Worm (Caenorhabditis elegans) whole organism, young adult: ENCODE data around the gene nhl-1.

Experiments
- C17E4.6 ChIP-seq: fragments of 200-800 bp; sonication (Bioruptor generic); IDR thresholded peaks from 2 replicates; pipeline ENCODE4 v1.3.6; 2022; ENCODE audit warnings: missing genetic modification reagents, missing genetic modification characterization, missing compliant biosample characterization
- F22D6.2 ChIP-seq: sonication (generic microtip); optimal IDR thresholded peaks from 2 replicates; lab custom pipeline; 2016; ENCODE audit warnings: mild to moderate bottlenecking, missing genetic modification characterization, missing compliant biosample characterization
- F33H1.4 ChIP-seq: fragments of 200-800 bp; sonication (Bioruptor generic); IDR thresholded peaks from 2 replicates; pipeline ENCODE4 v1.3.6; 2022; ENCODE audit warnings: missing genetic modification reagents, missing genetic modification characterization, missing compliant biosample characterization
- F39B2.1 ChIP-seq: fragments of 200-800 bp; sonication (Bioruptor generic); IDR thresholded peaks from 2 replicates; pipeline ENCODE4 v1.3.6; 2022; ENCODE audit warnings: missing genetic modification reagents, missing genetic modification characterization, missing compliant biosample characterization
- F55B11.4 ChIP-seq: sonication (generic microtip); optimal IDR thresholded peaks from 2 replicates; lab custom pipeline; 2016; ENCODE audit warnings: missing compliant biosample characterization, missing genetic modification characterization, borderline replicate concordance; ENCODE audit not compliant: insufficient read depth
- Y53F4B.3 ChIP-seq: fragments of 200-800 bp; sonication (Bioruptor generic); IDR thresholded peaks from 2 replicates; pipeline ENCODE4 v1.3.6; 2022; ENCODE audit warnings: missing genetic modification reagents, missing genetic modification characterization, missing compliant biosample characterization
- Y53G8AR.9 ChIP-seq: fragments of 200-800 bp; sonication (Bioruptor generic); conservative IDR thresholded peaks from 2 replicates; pipeline ENCODE4 v1.3.6; 2022; ENCODE audit warnings: missing genetic modification reagents, missing genetic modification characterization, missing compliant biosample characterization
- Y67H2A.10 ChIP-seq: fragments of 200-800 bp; sonication (Bioruptor generic); conservative IDR thresholded peaks from 2 replicates; pipeline ENCODE4 v1.3.6; 2022; ENCODE audit warnings: missing genetic modification reagents, missing genetic modification characterization, missing compliant biosample characterization
- Y95B8A.8 ChIP-seq: fragments of 200-800 bp; sonication (Bioruptor generic); IDR thresholded peaks from 2 replicates; pipeline ENCODE4 v1.3.6; 2022; ENCODE audit warnings: missing genetic modification reagents, missing genetic modification characterization, missing compliant biosample characterization
- aptf-3 ChIP-seq: fragments of 200-800 bp; sonication (Bioruptor generic); IDR thresholded peaks from 2 replicates; pipeline ENCODE4 v1.3.6; 2022; ENCODE audit warnings: missing genetic modification characterization, missing compliant biosample characterization
- atf-7 ChIP-seq: sonication (generic microtip); optimal IDR thresholded peaks from 2 replicates; lab custom pipeline; 2017; ENCODE audit warnings: mild to moderate bottlenecking, missing genetic modification characterization, missing compliant biosample characterization
- attf-3 ChIP-seq: fragments of 200-800 bp; sonication (Bioruptor generic); conservative IDR thresholded peaks from 2 replicates; pipeline ENCODE4 v1.3.6; 2022; ENCODE audit warnings: missing genetic modification reagents, missing genetic modification characterization, missing compliant biosample characterization
- attf-5 ChIP-seq: fragments of 200-800 bp; sonication (Bioruptor generic); optimal IDR thresholded peaks from 2 replicates; lab custom pipeline; 2018; ENCODE audit warnings: mild to moderate bottlenecking, missing genetic modification characterization, missing compliant biosample characterization
- attf-6 ChIP-seq: fragments of 200-800 bp; sonication (Bioruptor generic); IDR thresholded peaks from 2 replicates; pipeline ENCODE4 v1.3.6; 2022; ENCODE audit warnings: missing genetic modification reagents, missing genetic modification characterization, missing compliant biosample characterization
- cebp-2 ChIP-seq: fragments of 200-800 bp; sonication (Bioruptor generic); IDR thresholded peaks from 2 replicates; pipeline ENCODE4 v1.3.6; 2022; ENCODE audit warnings: missing genetic modification characterization, missing compliant biosample characterization
- ceh-100 ChIP-seq: fragments of 200-800 bp; sonication (Bioruptor generic); IDR thresholded peaks from 2 replicates; pipeline ENCODE4 v1.3.6; 2022; ENCODE audit warnings: missing genetic modification reagents, missing genetic modification characterization, missing compliant biosample characterization
- ceh-27 ChIP-seq: fragments of 200-800 bp; sonication (Bioruptor generic); optimal IDR thresholded peaks from 2 replicates; lab custom pipeline; 2018; ENCODE audit warnings: mild to moderate bottlenecking, missing genetic modification characterization, moderate library complexity, missing compliant biosample characterization
- ceh-79 ChIP-seq: sonication (generic microtip); optimal IDR thresholded peaks from 2 replicates; lab custom pipeline; 2017; ENCODE audit warnings: mild to moderate bottlenecking, missing genetic modification characterization, missing compliant biosample characterization
- egl-44 ChIP-seq: fragments of 200-800 bp; sonication (Bioruptor generic); IDR thresholded peaks from 2 replicates; pipeline ENCODE4 v1.3.6; 2022; ENCODE audit warnings: missing genetic modification reagents, missing genetic modification characterization, missing compliant biosample characterization
- ets-4 ChIP-seq: fragments of 200-800 bp; sonication (Bioruptor generic); optimal IDR thresholded peaks from 2 replicates; lab custom pipeline; 2018; ENCODE audit warnings: mild to moderate bottlenecking, missing genetic modification characterization, missing compliant biosample characterization
- gei-17 ChIP-seq: fragments of 200-800 bp; sonication (Bioruptor generic); optimal IDR thresholded peaks from 2 replicates; lab custom pipeline; 2018; ENCODE audit warnings: mild to moderate bottlenecking, missing genetic modification characterization, missing compliant biosample characterization
- hlh-12 ChIP-seq: sonication (generic microtip); optimal IDR thresholded peaks from 2 replicates; lab custom pipeline; 2016; ENCODE audit warnings: missing genetic modification characterization, missing compliant biosample characterization
- hmg-1.2 ChIP-seq: fragments of 200-800 bp; sonication (Bioruptor generic); IDR thresholded peaks from 2 replicates; pipeline ENCODE4 v1.3.6; 2022; ENCODE audit warnings: missing genetic modification reagents, missing genetic modification characterization, missing compliant biosample characterization
- hmg-20 ChIP-seq: fragments of 200-800 bp; sonication (Bioruptor generic); IDR thresholded peaks from 2 replicates; pipeline ENCODE4 v1.3.6; 2022; ENCODE audit warnings: missing genetic modification reagents, missing genetic modification characterization, missing compliant biosample characterization
- let-607 ChIP-seq, 2 experiments: fragments of 200-800 bp in 1 of 2; sonication (Bioruptor generic) in 1 of 2; sonication (generic microtip) in 1 of 2; optimal IDR thresholded peaks; 2 replicates each; lab custom pipeline; 2016 to 2018; ENCODE audit warnings: mild to moderate bottlenecking in 2 of 2, missing compliant biosample characterization in 2 of 2, missing genetic modification characterization in 2 of 2, moderate library complexity in 2 of 2, missing genotype in 1 of 2
- lin-26 ChIP-seq: fragments of 200-800 bp; sonication (Bioruptor generic); IDR thresholded peaks from 2 replicates; pipeline ENCODE4 v1.3.6; 2022; ENCODE audit warnings: missing genetic modification reagents, missing genetic modification characterization, missing compliant biosample characterization
- lir-1 ChIP-seq: fragments of 200-800 bp; sonication (Bioruptor generic); conservative IDR thresholded peaks from 2 replicates; pipeline ENCODE4 v1.3.6; 2022; ENCODE audit warnings: missing genetic modification reagents, missing genetic modification characterization, missing compliant biosample characterization
- lsl-1 ChIP-seq: fragments of 200-800 bp; sonication (Bioruptor generic); optimal IDR thresholded peaks from 2 replicates; lab custom pipeline; 2018; ENCODE audit warnings: mild to moderate bottlenecking, missing genetic modification characterization, moderate library complexity, missing compliant biosample characterization
- madf-10 ChIP-seq: sonication (generic microtip); optimal IDR thresholded peaks from 2 replicates; lab custom pipeline; 2016; ENCODE audit warnings: mild to moderate bottlenecking, missing genetic modification characterization, missing compliant biosample characterization
- mel-28 ChIP-seq: sonication (generic microtip); optimal IDR thresholded peaks from 2 replicates; lab custom pipeline; 2016; ENCODE audit warnings: borderline replicate concordance, mild to moderate bottlenecking, missing genetic modification characterization, missing compliant biosample characterization
- nfya-1 ChIP-seq: sonication (generic microtip); optimal IDR thresholded peaks from 2 replicates; lab custom pipeline; 2017; ENCODE audit warnings: antibody characterized with exemption, missing compliant biosample characterization, missing genetic modification characterization, borderline replicate concordance; ENCODE audit not compliant: insufficient read depth
- nfya-2 ChIP-seq: fragments of 200-800 bp; sonication (Bioruptor generic); IDR thresholded peaks from 2 replicates; pipeline ENCODE4 v1.3.6; 2022; ENCODE audit warnings: missing genetic modification reagents, missing genetic modification characterization, missing compliant biosample characterization
- rcor-1 ChIP-seq: fragments of 200-800 bp; sonication (Bioruptor generic); IDR thresholded peaks from 2 replicates; pipeline ENCODE4 v1.3.6; 2022; ENCODE audit warnings: missing genetic modification reagents, missing genetic modification characterization, missing compliant biosample characterization
- rpc-1 ChIP-seq, 2 experiments: fragments of 150-350 bp in 1 of 2; sonication (generic microtip) in 1 of 2; optimal IDR thresholded peaks; 2 replicates each; lab custom pipeline; 2014 to 2018; ENCODE audit warnings: missing biosample characterization in 1 of 2, missing genetic modification characterization in 1 of 2, missing genetic modification reagents in 1 of 2, missing genotype in 1 of 2
- tlf-1 ChIP-seq: fragments of 200-800 bp; sonication (Bioruptor generic); optimal IDR thresholded peaks from 2 replicates; lab custom pipeline; 2018; ENCODE audit warnings: mild to moderate bottlenecking, missing genetic modification characterization, missing compliant biosample characterization
- ztf-22 ChIP-seq: fragments of 200-800 bp; sonication (Bioruptor generic); optimal IDR thresholded peaks from 2 replicates; lab custom pipeline; 2018; ENCODE audit warnings: mild to moderate bottlenecking, missing genetic modification characterization, moderate library complexity, missing compliant biosample characterization
- ztf-6 ChIP-seq: fragments of 200-800 bp; sonication (Bioruptor generic); IDR thresholded peaks from 2 replicates; pipeline ENCODE4 v1.3.6; 2022; ENCODE audit warnings: missing genetic modification reagents, missing genetic modification characterization, missing compliant biosample characterization

Gene nhl-1

ce11 chrIII:9136587-9136986 is 17.1 kb downstream of the nhl-1 start, which contains the start of gene eat-4:
TSS of gene eat-4 (plus strand) at chrIII:9136887.
- TF ChIP-seq tlf-1 (GFP tag; lab: Kevin White, UChicago) (no peak), attf-6 (GFP tag; lab: Robert Waterston, UW) (no peak), cebp-2 (no peak), F22D6.2 (tag; lab: Kevin White, UChicago) (no peak), ztf-6 (GFP tag; lab: Robert Waterston, UW) (no peak), Y53G8AR.9 (GFP tag; lab: Robert Waterston, UW) (no peak), hmg-1.2 (GFP tag; lab: Robert Waterston, UW) (no peak), ztf-22 (no peak), attf-3 (GFP tag; lab: Robert Waterston, UW) (no peak), hlh-12 (tag; lab: Kevin White, UChicago) (no peak), F33H1.4 (GFP tag; lab: Robert Waterston, UW) (no peak), rpc-1 (optimal IDR thresholded peaks at IDR 0.05; lab: Kevin White, UChicago) (no peak), rpc-1 (tag; optimal IDR thresholded peaks at IDR 0.05; lab: Kevin White, UChicago) (no peak), lin-26 (GFP tag; lab: Robert Waterston, UW) (no peak), aptf-3 (GFP tag; lab: Robert Waterston, UW) (no peak), rcor-1 (GFP tag; lab: Robert Waterston, UW) (no peak), Y67H2A.10 (GFP tag; lab: Robert Waterston, UW) (no peak), mel-28 (no peak), nfya-2 (no peak), ets-4 (GFP tag; lab: Kevin White, UChicago) (no peak), F39B2.1 (GFP tag; lab: Robert Waterston, UW) (no peak)

- no peak for TF ChIP-seq F55B11.4 (tag; lab: Kevin White, UChicago)
- TF ChIP-seq hmg-20 (GFP tag; lab: Robert Waterston, UW) = no peak
- no peak for TF ChIP-seq Y53F4B.3
- TF ChIP-seq gei-17 = no peak
- no peak for TF ChIP-seq ztf-22
- no peak for TF ChIP-seq let-607 (tag; optimal IDR thresholded peaks at IDR 0.05; lab: Kevin White, UChicago)
- no peak for TF ChIP-seq egl-44 (GFP tag; lab: Robert Waterston, UW)
- no peak for TF ChIP-seq ceh-100 (GFP tag; lab: Robert Waterston, UW)
- TF ChIP-seq ceh-79 = no peak
- TF ChIP-seq atf-7 (tag; lab: Kevin White, UChicago) = no peak
- TF ChIP-seq rpc-1 (optimal IDR thresholded peaks at IDR 0.05; lab: Kevin White, UChicago) = no peak
- no peak for TF ChIP-seq rpc-1 (tag; optimal IDR thresholded peaks at IDR 0.05; lab: Kevin White, UChicago)
- TF ChIP-seq C17E4.6 (GFP tag; lab: Robert Waterston, UW) = no peak
- no peak for TF ChIP-seq madf-10
- no peak for TF ChIP-seq ceh-27 (GFP tag; lab: Kevin White, UChicago)
- TF ChIP-seq hlh-12 (tag; lab: Kevin White, UChicago) = no peak
- no peak for TF ChIP-seq tlf-1 (GFP tag; lab: Kevin White, UChicago)
- no peak for TF ChIP-seq lsl-1 (GFP tag; lab: Kevin White, UChicago)
- TF ChIP-seq Y95B8A.8 = no peak
- TF ChIP-seq nfya-1 = no peak
- TF ChIP-seq lir-1 (GFP tag; lab: Robert Waterston, UW) = no peak
Observed at ce11 chrIII:9130588-9130987, 23.1 kb downstream of the nhl-1 start, which contains the start of gene ZK512.10. TSS of gene ZK512.10 (plus strand) at chrIII:9130888.

ce11 chrIII:9125789-9126304 is 27.9 kb downstream of the nhl-1 start, which contains the start of gene sec-16A.1:
TSS of gene sec-16A.1 (plus strand) at chrIII:9125839.
- TF ChIP-seq attf-5 (peak; percentile 34), lir-1 (GFP tag; lab: Robert Waterston, UW) (no peak), hmg-1.2 (GFP tag; lab: Robert Waterston, UW) (peak; percentile 24; the same call in 1 of the 2 replicates)
